Worm (Caenorhabditis elegans): ENCODE data around the gene F13E9.15.

DNA sequence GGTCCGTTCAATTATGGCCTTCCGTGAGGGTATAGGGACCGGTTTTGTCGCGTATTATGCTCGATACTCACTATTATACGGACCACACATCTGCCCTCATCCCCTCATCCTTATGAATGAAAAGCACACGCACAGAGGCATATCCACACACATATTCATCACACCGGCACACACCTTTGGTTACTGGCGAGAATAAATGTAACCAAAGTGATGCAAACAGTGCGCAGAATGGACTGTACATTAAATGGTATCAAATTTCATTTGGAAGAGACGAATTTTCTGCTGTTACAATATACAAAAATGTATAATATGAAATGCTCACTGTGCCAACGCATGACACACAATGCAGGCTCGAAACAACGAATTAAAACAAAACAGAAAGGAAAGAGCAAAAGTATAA lies 20.0 kb downstream of the F13E9.15 start:
- TF ChIP-seq ztf-4 (tag; optimal IDR thresholded peaks at IDR 0.05) (no peak), nhr-11 (tag; optimal IDR thresholded peaks at IDR 0.05) (no peak)
